Worm (Caenorhabditis elegans): Measurements from ENCODE around the gene F41H10.5.

F41H10.5 gene

ce11 chrIV:5366567-5366966, 5.9 kb downstream of the F41H10.5 start, which contains the start of gene sand-1:
sand-1 (plus strand) TSS chrIV:5366867.
- TF ChIP-seq aha-1 (tag), result no peak
- peak; percentile 14 for TF ChIP-seq ama-1 (optimal IDR thresholded peaks at IDR 0.05)

- TF ChIP-seq R02D3.7 (tag; optimal IDR thresholded peaks at IDR 0.05) (no peak), ceh-62 (tag; optimal IDR thresholded peaks at IDR 0.05) (no peak), zip-11 (GFP tag; IDR thresholded peaks at IDR 0.05) (no peak), lin-15B (tag; optimal IDR thresholded peaks at IDR 0.05) (no peak), snpc-4 (tag; optimal IDR thresholded peaks at IDR 0.05) (no peak), dmd-8 (GFP tag; IDR thresholded peaks at IDR 0.05) (no peak), egl-43 (GFP tag; IDR thresholded peaks at IDR 0.05) (no peak), ceh-82 (tag; optimal IDR thresholded peaks at IDR 0.05) (no peak), cey-2 (tag; optimal IDR thresholded peaks at IDR 0.05; ENCODE audit: borderline replicate concordance, insufficient read depth) (no peak), zfp-3 (GFP tag; conservative IDR thresholded peaks at IDR 0.05) (no peak), fkh-10 (GFP tag; optimal IDR thresholded peaks at IDR 0.05) (no peak), zfp-2 (tag; optimal IDR thresholded peaks at IDR 0.05) (no peak), spr-1 (tag; optimal IDR thresholded peaks at IDR 0.05) (no peak), pha-4 (GFP tag; IDR thresholded peaks at IDR 0.05) (no peak), pha-4 (tag; optimal IDR thresholded peaks at IDR 0.05) (no peak), daf-16 (GFP tag; optimal IDR thresholded peaks at IDR 0.05) (no peak), daf-16 (tag; optimal IDR thresholded peaks at IDR 0.05) (no peak), daf-8 (GFP tag; IDR thresholded peaks at IDR 0.05) (no peak), lir-3 (tag; optimal IDR thresholded peaks at IDR 0.05) (no peak)
These were observed 7.2 kb downstream of the F41H10.5 start for ce11 chrIV:5367899-5368298.

ce11 chrIV:5368860-5369259, 8.2 kb downstream of the F41H10.5 start:
- TF ChIP-seq madf-9 (GFP tag; conservative IDR thresholded peaks at IDR 0.05) (no peak), hlh-30 (tag; optimal IDR thresholded peaks at IDR 0.05; ENCODE audit: insufficient read depth) (peak; percentile 69), set-16 (GFP tag; IDR thresholded peaks at IDR 0.05) (peak; percentile 33; the same call in 1 of the 2 replicates), dpl-1 (GFP tag; optimal IDR thresholded peaks at IDR 0.05) (peak; percentile 43), spr-3 (GFP tag; optimal IDR thresholded peaks at IDR 0.05) (no peak), mep-1 (tag; optimal IDR thresholded peaks at IDR 0.05) (peak; percentile 35), fkh-10 (GFP tag; optimal IDR thresholded peaks at IDR 0.05) (peak; percentile 43), T20F7.1 (GFP tag; optimal IDR thresholded peaks at IDR 0.05) (no peak), rbr-2 (tag; optimal IDR thresholded peaks at IDR 0.05) (peak; percentile 41), aha-1 (tag) (peak; percentile 26), mxl-3 (GFP tag; optimal IDR thresholded peaks at IDR 0.05) (peak; percentile 43), Y48G9A.11 (GFP tag; IDR thresholded peaks at IDR 0.05) (no peak; the same call in 1 of the 2 replicates), nhr-6 (tag; optimal IDR thresholded peaks at IDR 0.05) (peak; percentile 58), lin-38 (GFP tag; IDR thresholded peaks at IDR 0.05) (peak; percentile 65), ama-1 (optimal IDR thresholded peaks at IDR 0.05) (peak; percentile 21), hmg-1.1 (GFP tag; IDR thresholded peaks at IDR 0.05) (peak; percentile 59; the same call in 1 of the 2 replicates), nhr-11 (tag; optimal IDR thresholded peaks at IDR 0.05) (no peak), snpc-1.2 (GFP tag; IDR thresholded peaks at IDR 0.05) (peak; percentile 49; the same call in 1 of the 2 replicates), gei-8 (GFP tag; optimal IDR thresholded peaks at IDR 0.05) (no peak), nhr-28 (tag; optimal IDR thresholded peaks at IDR 0.05) (peak; percentile 33), daf-16 (GFP tag; optimal IDR thresholded peaks at IDR 0.05) (no peak), daf-16 (tag; optimal IDR thresholded peaks at IDR 0.05) (peak; percentile 28), lin-1 (GFP tag; IDR thresholded peaks at IDR 0.05) (0 out of 2 replicates have a peak, but pooled peaks have one; percentile 47), pha-4 (GFP tag; IDR thresholded peaks at IDR 0.05) (no peak), pha-4 (tag; optimal IDR thresholded peaks at IDR 0.05) (no peak), T26A8.4 (GFP tag; IDR thresholded peaks at IDR 0.05) (0 out of 2 replicates have a peak, but pooled peaks have one; percentile 33), lsy-2 (tag; optimal IDR thresholded peaks at IDR 0.05) (peak in 1 of 2 experiments; percentile 50), hlh-11 (tag; optimal IDR thresholded peaks at IDR 0.05) (peak; percentile 33), mdl-1 (tag; optimal IDR thresholded peaks at IDR 0.05) (peak in 1 of 2 experiments; percentile 39), mes-2 (tag; optimal IDR thresholded peaks at IDR 0.05; ENCODE audit: poor library complexity, severe bottlenecking) (peak; percentile 67), dve-1 (tag; optimal IDR thresholded peaks at IDR 0.05; ENCODE audit: insufficient read depth) (peak; percentile 15), ztf-7 (tag; optimal IDR thresholded peaks at IDR 0.05) (no peak), madf-5 (GFP tag; IDR thresholded peaks at IDR 0.05) (no peak), ZK337.2 (GFP tag; IDR thresholded peaks at IDR 0.05) (no peak)

All from whole organism, L4 larva.